Fruit fly (Drosophila melanogaster) whole organism, wandering third instar larva: Measurements from ENCODE around the gene msd5.
A peak's percentile ranks its signal among the peaks of the same experiment; 100 is the strongest.

Source experiments
- Abd-B ChIP-seq: fragments of >200 bp; optimal IDR thresholded peaks from 2 replicates; lab custom pipeline; 2017; ENCODE audit warnings: missing biosample characterization, missing genetic modification characterization
- CG32264 ChIP-seq: fragments of 200-800 bp; sonication (Bioruptor generic); optimal IDR thresholded peaks from 2 replicates; lab custom pipeline; 2016; ENCODE audit warnings: missing biosample characterization, missing genetic modification characterization
- CG9705 ChIP-seq: fragments of 200-800 bp; sonication (Bioruptor generic); optimal IDR thresholded peaks from 2 replicates; lab custom pipeline; 2018; ENCODE audit warnings: missing biosample characterization, mild to moderate bottlenecking, missing genetic modification characterization
- CrebA ChIP-seq: fragments of 200-800 bp; sonication (Bioruptor generic); optimal IDR thresholded peaks from 2 replicates; lab custom pipeline; 2016; ENCODE audit warnings: missing biosample characterization, mild to moderate bottlenecking, missing genetic modification characterization, borderline replicate concordance
- Dfd ChIP-seq: fragments of >200 bp; optimal IDR thresholded peaks from 2 replicates; lab custom pipeline; 2017; ENCODE audit warnings: missing biosample characterization, missing genetic modification characterization
- Dif ChIP-seq: fragments of 200-275, 200-300 bp; sonication (Bioruptor generic); optimal IDR thresholded peaks from 2 replicates; lab custom pipeline; 2018; ENCODE audit warnings: missing biosample characterization, missing genetic modification characterization; ENCODE audit not compliant: partially characterized antibody
- GATAd ChIP-seq: sonication (Bioruptor generic); optimal IDR thresholded peaks from 2 replicates; lab custom pipeline; 2016; ENCODE audit warnings: missing biosample characterization, missing genetic modification characterization
- HLH106 ChIP-seq: fragments of 200-800 bp; optimal IDR thresholded peaks from 3 replicates; lab custom pipeline; 2019; ENCODE audit warnings: missing biosample characterization, mild to moderate bottlenecking, missing genetic modification characterization, moderate library complexity
- Hnf4 ChIP-seq: fragments of 200-800 bp; sonication (Bioruptor generic); optimal IDR thresholded peaks from 2 replicates; lab custom pipeline; 2016; ENCODE audit warnings: missing biosample characterization, mild to moderate bottlenecking, missing genetic modification characterization
- Hr78 ChIP-seq: fragments of >200 bp; optimal IDR thresholded peaks from 2 replicates; lab custom pipeline; 2017; ENCODE audit warnings: missing biosample characterization, missing genetic modification characterization
- Hr83 ChIP-seq: fragments of 200-300 bp; sonication (Bioruptor generic); optimal IDR thresholded peaks from 2 replicates; lab custom pipeline; 2016; ENCODE audit warnings: missing biosample characterization, mild to moderate bottlenecking, missing genetic modification characterization, moderate library complexity; ENCODE audit not compliant: poor library complexity, severe bottlenecking
- Jra ChIP-seq: sonication (Bioruptor generic); optimal IDR thresholded peaks from 2 replicates; lab custom pipeline; 2016; ENCODE audit warnings: missing biosample characterization, missing genetic modification characterization
- Mio ChIP-seq: sonication (Bioruptor generic); optimal IDR thresholded peaks from 2 replicates; lab custom pipeline; 2016; ENCODE audit warnings: missing biosample characterization, missing genetic modification characterization
- Myc ChIP-seq: fragments of >200 bp; optimal IDR thresholded peaks from 2 replicates; lab custom pipeline; 2017
- N ChIP-seq: fragments of >200 bp; optimal IDR thresholded peaks from 2 replicates; lab custom pipeline; 2018; ENCODE audit warnings: missing biosample characterization, missing external identifiers, missing genetic modification characterization
- OdsH ChIP-seq: fragments of 200-800 bp; sonication (Bioruptor generic); optimal IDR thresholded peaks from 2 replicates; lab custom pipeline; 2016; ENCODE audit warnings: missing biosample characterization, mild to moderate bottlenecking, missing genetic modification characterization
- Rel ChIP-seq, 2 experiments: fragments of 200-800 bp; sonication (Bioruptor generic) in 1 of 2; optimal IDR thresholded peaks; 2 replicates in 1 of 2; 3 replicates in 1 of 2; lab custom pipeline; 2016 to 2019; ENCODE audit warnings: mild to moderate bottlenecking in 2 of 2, missing biosample characterization in 2 of 2, missing genetic modification characterization in 2 of 2, moderate library complexity in 1 of 2
- Sp1 ChIP-seq: fragments of 200-800 bp; sonication (Bioruptor generic); optimal IDR thresholded peaks from 3 replicates; lab custom pipeline; 2019; ENCODE audit warnings: missing biosample characterization, mild to moderate bottlenecking, missing genetic modification characterization, moderate library complexity
- Vsx2 ChIP-seq: fragments of 200-300, 225-300 bp; sonication (Bioruptor generic); optimal IDR thresholded peaks from 2 replicates; lab custom pipeline; 2018; ENCODE audit warnings: missing biosample characterization, missing genetic modification characterization; ENCODE audit not compliant: partially characterized antibody
- br ChIP-seq: fragments of 200-800 bp; sonication (Bioruptor generic); optimal IDR thresholded peaks from 2 replicates; lab custom pipeline; 2016; ENCODE audit warnings: missing biosample characterization, missing genetic modification characterization
- brk ChIP-seq: fragments of 200-800 bp; sonication (Bioruptor generic); optimal IDR thresholded peaks from 2 replicates; lab custom pipeline; 2016; ENCODE audit warnings: missing biosample characterization, mild to moderate bottlenecking, missing genetic modification characterization
- dl ChIP-seq, 2 experiments: fragments of 175-275, 200-275 bp in 1 of 2; fragments of 200-275 bp in 1 of 2; sonication (Bioruptor generic); optimal IDR thresholded peaks; lab custom pipeline; 2018; ENCODE audit warnings: mild to moderate bottlenecking in 2 of 2, missing biosample characterization in 2 of 2, missing genetic modification characterization in 2 of 2, moderate library complexity in 2 of 2; ENCODE audit not compliant: partially characterized antibody in 2 of 2, insufficient read depth in 1 of 2
- dmrt93B ChIP-seq: fragments of 200-800 bp; sonication (Bioruptor generic); optimal IDR thresholded peaks from 2 replicates; lab custom pipeline; 2018; ENCODE audit warnings: missing biosample characterization, mild to moderate bottlenecking, missing genetic modification characterization
- ey ChIP-seq: fragments of 200-800 bp; sonication (Bioruptor generic); optimal IDR thresholded peaks from 2 replicates; lab custom pipeline; 2016; ENCODE audit warnings: missing biosample characterization, missing genetic modification characterization
- fru ChIP-seq: fragments of 200-800 bp; sonication (Bioruptor generic); optimal IDR thresholded peaks from 3 replicates; lab custom pipeline; 2016; ENCODE audit warnings: missing biosample characterization, mild to moderate bottlenecking, missing genetic modification characterization
- h ChIP-seq: fragments of 200-800 bp; sonication (Bioruptor generic); optimal IDR thresholded peaks from 3 replicates; lab custom pipeline; 2016; ENCODE audit warnings: missing biosample characterization, mild to moderate bottlenecking, missing genetic modification characterization
- jim ChIP-seq: fragments of 175-275, 200-325 bp; sonication (Bioruptor generic); optimal IDR thresholded peaks from 2 replicates; lab custom pipeline; 2016; ENCODE audit warnings: missing biosample characterization, mild to moderate bottlenecking, missing genetic modification characterization
- lola ChIP-seq: fragments of >200 bp; optimal IDR thresholded peaks from 2 replicates; lab custom pipeline; 2017; ENCODE audit warnings: missing biosample characterization, missing genetic modification characterization
- pan ChIP-seq: fragments of >200 bp; optimal IDR thresholded peaks from 2 replicates; lab custom pipeline; 2017
- psq ChIP-seq: fragments of 200-800 bp; sonication (Bioruptor generic); optimal IDR thresholded peaks from 3 replicates; lab custom pipeline; 2017; ENCODE audit warnings: missing biosample characterization, mild to moderate bottlenecking, missing genetic modification characterization, moderate library complexity
- rgr ChIP-seq: fragments of 200-800 bp; sonication (Bioruptor generic); optimal IDR thresholded peaks from 3 replicates; lab custom pipeline; 2016; ENCODE audit warnings: missing biosample characterization, mild to moderate bottlenecking, missing genetic modification characterization
- sage ChIP-seq: fragments of 200-800 bp; sonication (Bioruptor generic); optimal IDR thresholded peaks from 2 replicates; lab custom pipeline; 2016; ENCODE audit warnings: missing biosample characterization, mild to moderate bottlenecking, missing genetic modification characterization
- tai ChIP-seq: sonication (Bioruptor generic); optimal IDR thresholded peaks from 2 replicates; lab custom pipeline; 2016; ENCODE audit warnings: missing biosample characterization, missing genetic modification characterization
- woc ChIP-seq: sonication (Bioruptor generic); optimal IDR thresholded peaks from 2 replicates; lab custom pipeline; 2016; ENCODE audit warnings: missing biosample characterization, mild to moderate bottlenecking, missing genetic modification characterization

Gene msd5

dm6 chr3L:1366879-1367650, 34.1 kb upstream of the msd5 start:
- peak; percentile 34 for TF ChIP-seq CrebA (GFP tag; lab: Kevin White, UChicago)
- TF ChIP-seq Jra (GFP tag; lab: Kevin White, UChicago): no peak
- peak in 1 of 2 experiments; percentile 6 for TF ChIP-seq dl (GFP tag; optimal IDR thresholded peaks at IDR 0.05; lab: Kevin White, UChicago; ENCODE audit: insufficient read depth in 1 of 2, partially characterized antibody in 2 of 2)

dm6 chr3L:1364368-1364767, 31.4 kb upstream of the msd5 start:
- TF ChIP-seq lola (GFP tag; lab: Kevin White, UChicago) (no peak), Vsx2 (GFP tag; lab: Kevin White, UChicago) (peak; percentile 9), HLH106 (tag; lab: Kevin White, UChicago) (no peak), fru (GFP tag; lab: Kevin White, UChicago) (no peak), CG32264 (GFP tag; lab: Kevin White, UChicago) (no peak), Dfd (GFP tag; lab: Kevin White, UChicago) (no peak), dl (GFP tag; optimal IDR thresholded peaks at IDR 0.05; lab: Kevin White, UChicago; ENCODE audit: insufficient read depth in 1 of 2, partially characterized antibody in 2 of 2) (peak; percentile 18 to 24), Hr83 (no peak), dmrt93B (GFP tag; lab: Kevin White, UChicago) (no peak), Abd-B (no peak), Hnf4 (GFP tag; lab: Kevin White, UChicago) (no peak), CrebA (GFP tag; lab: Kevin White, UChicago) (no peak), Jra (GFP tag; lab: Kevin White, UChicago) (no peak), br (no peak), GATAd (GFP tag; lab: Kevin White, UChicago) (no peak), Dif (GFP tag; lab: Kevin White, UChicago) (peak; percentile 67), psq (GFP tag; lab: Kevin White, UChicago) (no peak)
- TF ChIP-seq, all 38 proteins: peak for 3

dm6 chr3L:1358338-1358737, 25.4 kb upstream of the msd5 start:
- TF ChIP-seq dl (GFP tag; optimal IDR thresholded peaks at IDR 0.05; lab: Kevin White, UChicago; ENCODE audit: insufficient read depth in 1 of 2, partially characterized antibody in 2 of 2): no peak
- TF ChIP-seq rgr (GFP tag; lab: Kevin White, UChicago): no peak
- TF ChIP-seq psq (GFP tag; lab: Kevin White, UChicago): no peak
- TF ChIP-seq br: no peak
- TF ChIP-seq pan (lab: Kevin White, UChicago): no peak
- no peak for TF ChIP-seq Myc
- TF ChIP-seq CrebA (GFP tag; lab: Kevin White, UChicago): no peak
- no peak for TF ChIP-seq CG9705 (GFP tag; lab: Kevin White, UChicago)
- no peak for TF ChIP-seq Mio (GFP tag; lab: Kevin White, UChicago)
- TF ChIP-seq ey (GFP tag; lab: Kevin White, UChicago): no peak

- TF ChIP-seq tai (GFP tag; lab: Kevin White, UChicago): no peak
- no peak for TF ChIP-seq Hr78
- TF ChIP-seq pan (lab: Kevin White, UChicago): no peak
- TF ChIP-seq N (GFP tag; lab: Kevin White, UChicago): no peak
- no peak for TF ChIP-seq Myc
- no peak for TF ChIP-seq lola (GFP tag; lab: Kevin White, UChicago)
- TF ChIP-seq Hr83: no peak
- TF ChIP-seq sage: no peak
- no peak for TF ChIP-seq Rel (GFP tag; optimal IDR thresholded peaks at IDR 0.05; lab: Kevin White, UChicago)
- no peak for TF ChIP-seq Rel (tag; optimal IDR thresholded peaks at IDR 0.05; lab: Kevin White, UChicago)
- TF ChIP-seq Dif (GFP tag; lab: Kevin White, UChicago): no peak
- no peak for TF ChIP-seq brk (GFP tag; lab: Kevin White, UChicago)
These were observed 21.3 kb upstream of the msd5 start for dm6 chr3L:1354214-1354613.

- TF ChIP-seq rgr (GFP tag; lab: Kevin White, UChicago): peak; percentile 46
- no peak for TF ChIP-seq jim (GFP tag; lab: Kevin White, UChicago)
- no peak for TF ChIP-seq GATAd (GFP tag; lab: Kevin White, UChicago)
- no peak for TF ChIP-seq lola (GFP tag; lab: Kevin White, UChicago)
- TF ChIP-seq Dif (GFP tag; lab: Kevin White, UChicago): no peak
- peak; percentile 2 for TF ChIP-seq CG32264 (GFP tag; lab: Kevin White, UChicago)
- TF ChIP-seq Sp1 (GFP tag; lab: Kevin White, UChicago): no peak
- peak; percentile 20 for TF ChIP-seq OdsH
- TF ChIP-seq ey (GFP tag; lab: Kevin White, UChicago): peak; percentile 7
- TF ChIP-seq HLH106 (tag; lab: Kevin White, UChicago): peak; percentile 5
- no peak for TF ChIP-seq Vsx2 (GFP tag; lab: Kevin White, UChicago)
- peak; percentile 46 for TF ChIP-seq h
- no peak for TF ChIP-seq N (GFP tag; lab: Kevin White, UChicago)
- TF ChIP-seq woc (GFP tag; lab: Kevin White, UChicago): peak; percentile 11
- TF ChIP-seq Abd-B: no peak
- no peak for TF ChIP-seq dmrt93B (GFP tag; lab: Kevin White, UChicago)
- TF ChIP-seq Dfd (GFP tag; lab: Kevin White, UChicago): no peak
- TF ChIP-seq dl (GFP tag; optimal IDR thresholded peaks at IDR 0.05; lab: Kevin White, UChicago; ENCODE audit: insufficient read depth in 1 of 2, partially characterized antibody in 2 of 2): no peak
- TF ChIP-seq Hnf4 (GFP tag; lab: Kevin White, UChicago): no peak
- TF ChIP-seq Rel (GFP tag; optimal IDR thresholded peaks at IDR 0.05; lab: Kevin White, UChicago): no peak
- TF ChIP-seq Rel (tag; optimal IDR thresholded peaks at IDR 0.05; lab: Kevin White, UChicago): no peak
- no peak for TF ChIP-seq CG9705 (GFP tag; lab: Kevin White, UChicago)
- TF ChIP-seq Mio (GFP tag; lab: Kevin White, UChicago): no peak
- no peak for TF ChIP-seq Hr83
- no peak for TF ChIP-seq CrebA (GFP tag; lab: Kevin White, UChicago)
- no peak for TF ChIP-seq tai (GFP tag; lab: Kevin White, UChicago)
- peak; percentile 25 for TF ChIP-seq brk (GFP tag; lab: Kevin White, UChicago)
These were observed 19.1 kb upstream of the msd5 start for dm6 chr3L:1352065-1352464.
